Fruit fly (Drosophila melanogaster) whole organism, embryonic: ENCODE measurements around the gene CG42271.
A peak's percentile ranks its signal among the peaks of the same experiment; 100 is the strongest.

Experiments used
- Abd-B ChIP-seq: fragments of 200-800 bp; sonication (Bioruptor generic); optimal IDR thresholded peaks from 2 replicates; lab custom pipeline; 2018; ENCODE audit warnings: missing biosample characterization, mild to moderate bottlenecking, missing genetic modification characterization, moderate library complexity
- CG1024 ChIP-seq: fragments of 200-800 bp; sonication (Bioruptor generic); IDR thresholded peaks from 2 replicates; pipeline ENCODE4 v1.3.6; 2022; ENCODE audit warnings: missing biosample characterization, missing genetic modification characterization
- CG10274 ChIP-seq: fragments of 200-800 bp; sonication (Bioruptor generic); optimal IDR thresholded peaks from 3 replicates; lab custom pipeline; 2017; ENCODE audit warnings: missing biosample characterization, mild to moderate bottlenecking, missing genetic modification characterization
- CG11247 ChIP-seq: fragments of 200-800 bp; sonication (Bioruptor generic); IDR thresholded peaks from 2 replicates; pipeline ENCODE4 v1.3.6; 2022; ENCODE audit warnings: missing biosample characterization, missing genetic modification characterization
- CG14050 ChIP-seq: fragments of 200-800 bp; sonication (Bioruptor generic); IDR thresholded peaks from 3 replicates; pipeline ENCODE4 v1.3.6; 2022; ENCODE audit warnings: missing biosample characterization, missing genetic modification characterization
- CG1792 ChIP-seq: fragments of 200-800 bp; sonication (Bioruptor generic); optimal IDR thresholded peaks from 2 replicates; lab custom pipeline; 2016; ENCODE audit warnings: missing biosample characterization, missing genetic modification characterization
- CG18764 ChIP-seq: fragments of 200-800 bp; sonication (Bioruptor generic); optimal IDR thresholded peaks from 3 replicates; lab custom pipeline; 2016; ENCODE audit warnings: missing biosample characterization, missing genetic modification characterization
- CG30020 ChIP-seq: fragments of 200-800 bp; optimal IDR thresholded peaks from 2 replicates; lab custom pipeline; 2019; ENCODE audit warnings: missing biosample characterization, mild to moderate bottlenecking, missing genetic modification characterization, moderate library complexity
- CG31365 ChIP-seq: fragments of 200-800 bp; sonication (Bioruptor generic); optimal IDR thresholded peaks from 2 replicates; lab custom pipeline; 2018; ENCODE audit warnings: missing biosample characterization, mild to moderate bottlenecking, missing genetic modification characterization
- CG3726 ChIP-seq: fragments of 200-800 bp; sonication (Bioruptor generic); IDR thresholded peaks from 3 replicates; pipeline ENCODE4, ENCODE4 v1.3.6; 2022; ENCODE audit warnings: missing biosample characterization, missing genetic modification characterization
- CG4854 ChIP-seq: fragments of 200-800 bp; sonication (Bioruptor generic); optimal IDR thresholded peaks from 2 replicates; lab custom pipeline; 2016; ENCODE audit warnings: missing biosample characterization, missing genetic modification characterization, inconsistent platforms
- CG6654 ChIP-seq: fragments of 200-800 bp; sonication (Bioruptor generic); optimal IDR thresholded peaks from 2 replicates; lab custom pipeline; 2017; ENCODE audit warnings: missing biosample characterization, mild to moderate bottlenecking, missing genetic modification characterization
- CG7745 ChIP-seq: fragments of 200-800 bp; sonication (Bioruptor generic); optimal IDR thresholded peaks from 2 replicates; lab custom pipeline; 2018; ENCODE audit warnings: missing biosample characterization, mild to moderate bottlenecking, missing genetic modification characterization, moderate library complexity
- CG7786 ChIP-seq: fragments of 200-800 bp; sonication (Bioruptor generic); optimal IDR thresholded peaks from 2 replicates; lab custom pipeline; 2016; ENCODE audit warnings: missing biosample characterization, missing genetic modification characterization
- CG7928 ChIP-seq: fragments of 200-800 bp; sonication (Bioruptor generic); optimal IDR thresholded peaks from 2 replicates; lab custom pipeline; 2017; ENCODE audit warnings: missing biosample characterization, mild to moderate bottlenecking, missing genetic modification characterization
- CG9215 ChIP-seq: fragments of 200-800 bp; sonication (Bioruptor generic); IDR thresholded peaks from 2 replicates; pipeline ENCODE4 v1.3.6; 2022; ENCODE audit warnings: missing biosample characterization, missing genetic modification characterization
- CG9817 ChIP-seq: fragments of 200-800 bp; sonication (Bioruptor generic); optimal IDR thresholded peaks from 2 replicates; lab custom pipeline; 2018; ENCODE audit warnings: missing biosample characterization, mild to moderate bottlenecking, missing genetic modification characterization, moderate library complexity
- Dip2 ChIP-seq: fragments of 200-800 bp; sonication (Bioruptor generic); IDR thresholded peaks from 2 replicates; pipeline ENCODE4 v1.3.6; 2022; ENCODE audit warnings: missing biosample characterization, missing genetic modification characterization
- HHEX ChIP-seq: fragments of 200-800 bp; sonication (Bioruptor generic); optimal IDR thresholded peaks from 3 replicates; lab custom pipeline; 2017; ENCODE audit warnings: missing biosample characterization, mild to moderate bottlenecking, missing genetic modification characterization, missing genetic modification reagents
- Oaz ChIP-seq: fragments of 200-800 bp; sonication (Bioruptor generic); IDR thresholded peaks from 2 replicates; pipeline ENCODE4 v1.3.6; 2022; ENCODE audit warnings: missing biosample characterization, missing genetic modification characterization
- PHDP ChIP-seq: fragments of 200-800 bp; sonication (Bioruptor generic); optimal IDR thresholded peaks from 3 replicates; lab custom pipeline; 2018; ENCODE audit warnings: missing biosample characterization, mild to moderate bottlenecking, missing genetic modification characterization, moderate library complexity
- Poxn ChIP-seq: fragments of 200-800 bp; sonication (Bioruptor generic); IDR thresholded peaks from 2 replicates; pipeline ENCODE4 v1.3.6; 2022; ENCODE audit warnings: missing biosample characterization, missing genetic modification characterization
- Rfx ChIP-seq: fragments of 200-800 bp; sonication (Bioruptor generic); IDR thresholded peaks from 2 replicates; pipeline ENCODE4 v1.3.6; 2022; ENCODE audit warnings: missing biosample characterization, missing genetic modification characterization
- Side ChIP-seq: fragments of 200-800 bp; sonication (Bioruptor generic); optimal IDR thresholded peaks from 2 replicates; lab custom pipeline; 2016; ENCODE audit warnings: missing biosample characterization, missing genetic modification characterization
- Sin3A ChIP-seq: fragments of >200 bp; optimal IDR thresholded peaks from 2 replicates; lab custom pipeline; 2018
- Stat92E ChIP-seq, 3 experiments: fragments of >200 bp in 2 of 3; fragments of 200-800 bp in 1 of 3; sonication (Bioruptor generic) in 1 of 3; optimal IDR thresholded peaks; 2 replicates each; lab custom pipeline; 2017 to 2019; ENCODE audit warnings: missing biosample characterization in 3 of 3, missing genetic modification characterization in 3 of 3, mild to moderate bottlenecking in 1 of 3, moderate library complexity in 1 of 3
- Vsx1 ChIP-seq: fragments of 200-800 bp; sonication (Bioruptor generic); optimal IDR thresholded peaks from 2 replicates; lab custom pipeline; 2017; ENCODE audit warnings: missing biosample characterization, mild to moderate bottlenecking, missing genetic modification characterization, missing genetic modification reagents
- amos ChIP-seq: fragments of 200-800 bp; sonication (Bioruptor generic); IDR thresholded peaks from 2 replicates; pipeline ENCODE4 v1.3.6; 2022; ENCODE audit warnings: missing biosample characterization, missing genetic modification characterization; ENCODE audit not compliant: partially characterized antibody
- btn ChIP-seq: fragments of 200-800 bp; sonication (Bioruptor generic); optimal IDR thresholded peaks from 2 replicates; lab custom pipeline; 2016; ENCODE audit warnings: missing biosample characterization, missing genetic modification characterization
- cad ChIP-seq: fragments of >200 bp; optimal IDR thresholded peaks from 2 replicates; lab custom pipeline; 2017; ENCODE audit warnings: missing biosample characterization, missing genetic modification characterization
- caup ChIP-seq: fragments of 200-800 bp; sonication (Bioruptor generic); optimal IDR thresholded peaks from 3 replicates; lab custom pipeline; 2017; ENCODE audit warnings: missing biosample characterization, mild to moderate bottlenecking, missing genetic modification characterization, moderate library complexity; ENCODE audit not compliant: severe bottlenecking
- chif ChIP-seq, 2 experiments: fragments of 200-800 bp; sonication (Bioruptor generic); optimal IDR thresholded peaks; 3 replicates each; lab custom pipeline; 2016; ENCODE audit warnings: missing biosample characterization in 2 of 2, missing genetic modification characterization in 2 of 2
- chn ChIP-seq: fragments of 200-800 bp; sonication (Bioruptor generic); optimal IDR thresholded peaks from 2 replicates; lab custom pipeline; 2016; ENCODE audit warnings: missing biosample characterization, missing genetic modification characterization
- dmrt99B ChIP-seq: fragments of 200-800 bp; sonication (Bioruptor generic); optimal IDR thresholded peaks from 2 replicates; lab custom pipeline; 2018; ENCODE audit warnings: missing biosample characterization, mild to moderate bottlenecking, missing genetic modification characterization, moderate library complexity
- en ChIP-seq: fragments of 200-800 bp; sonication (Bioruptor generic); optimal IDR thresholded peaks from 2 replicates; lab custom pipeline; 2016; ENCODE audit warnings: missing biosample characterization, missing genetic modification characterization
- eve ChIP-seq, 2 experiments: fragments of >200 bp; optimal IDR thresholded peaks; 2 replicates each; lab custom pipeline; 2017; ENCODE audit warnings: missing biosample characterization in 2 of 2, missing genetic modification characterization in 2 of 2
- gem ChIP-seq: fragments of 200-800 bp; sonication (Bioruptor generic); optimal IDR thresholded peaks from 2 replicates; lab custom pipeline; 2019; ENCODE audit warnings: missing biosample characterization, mild to moderate bottlenecking, missing genetic modification characterization, moderate library complexity
- grn ChIP-seq: fragments of 200-800 bp; sonication (Bioruptor generic); optimal IDR thresholded peaks from 3 replicates; lab custom pipeline; 2017; ENCODE audit warnings: missing biosample characterization, missing genetic modification characterization
- gro ChIP-seq: fragments of 200-800 bp; sonication (Bioruptor generic); optimal IDR thresholded peaks from 2 replicates; lab custom pipeline; 2016; ENCODE audit warnings: missing biosample characterization, missing genetic modification characterization
- jigr1 ChIP-seq: fragments of 200-800 bp; sonication (Bioruptor generic); IDR thresholded peaks from 3 replicates; pipeline ENCODE4 v1.3.6; 2022; ENCODE audit warnings: missing biosample characterization, missing genetic modification characterization
- kni ChIP-seq: fragments of 200-800 bp; sonication (Bioruptor generic); optimal IDR thresholded peaks from 3 replicates; lab custom pipeline; 2017; ENCODE audit warnings: mild to moderate bottlenecking, missing biosample characterization, missing genetic modification reagents, missing genetic modification characterization
- luna ChIP-seq: fragments of 200-800 bp; sonication (Bioruptor generic); optimal IDR thresholded peaks from 2 replicates; lab custom pipeline; 2016; ENCODE audit warnings: missing biosample characterization, missing genetic modification characterization
- nmo ChIP-seq: fragments of 200-800 bp; sonication (Bioruptor generic); optimal IDR thresholded peaks from 2 replicates; lab custom pipeline; 2018; ENCODE audit warnings: missing biosample characterization, mild to moderate bottlenecking, missing genetic modification characterization, moderate library complexity
- otp ChIP-seq: fragments of 200-800 bp; sonication (Bioruptor generic); IDR thresholded peaks from 3 replicates; pipeline ENCODE4, ENCODE4 v1.3.6; 2022; ENCODE audit warnings: missing biosample characterization, missing genetic modification characterization
- pnt ChIP-seq: fragments of 200-800 bp; sonication (Bioruptor generic); optimal IDR thresholded peaks from 3 replicates; lab custom pipeline; 2016; ENCODE audit warnings: missing biosample characterization, missing genetic modification characterization
- ranshi ChIP-seq: fragments of 200-800 bp; sonication (Bioruptor generic); IDR thresholded peaks from 2 replicates; pipeline ENCODE4 v1.3.6; 2022; ENCODE audit warnings: missing biosample characterization, missing genetic modification characterization
- repo ChIP-seq: fragments of 200-800 bp; sonication (Bioruptor generic); optimal IDR thresholded peaks from 2 replicates; lab custom pipeline; 2016; ENCODE audit warnings: missing biosample characterization, missing genetic modification characterization
- row ChIP-seq: fragments of 200-800 bp; sonication (Bioruptor generic); IDR thresholded peaks from 3 replicates; pipeline ENCODE4 v1.3.6; 2022; ENCODE audit warnings: missing biosample characterization, missing genetic modification characterization
- trem ChIP-seq: fragments of 200-800 bp; optimal IDR thresholded peaks from 3 replicates; lab custom pipeline; 2019; ENCODE audit warnings: missing biosample characterization, mild to moderate bottlenecking, missing genetic modification characterization, moderate library complexity
- usp ChIP-seq: fragments of >200 bp; optimal IDR thresholded peaks from 2 replicates; lab custom pipeline; 2017; ENCODE audit warnings: missing biosample characterization, missing genetic modification characterization
- zen ChIP-seq: fragments of 200-800 bp; sonication (Bioruptor generic); optimal IDR thresholded peaks from 3 replicates; lab custom pipeline; 2018; ENCODE audit warnings: missing biosample characterization, mild to moderate bottlenecking, missing genetic modification characterization, moderate library complexity

The CG42271 gene

DNA sequence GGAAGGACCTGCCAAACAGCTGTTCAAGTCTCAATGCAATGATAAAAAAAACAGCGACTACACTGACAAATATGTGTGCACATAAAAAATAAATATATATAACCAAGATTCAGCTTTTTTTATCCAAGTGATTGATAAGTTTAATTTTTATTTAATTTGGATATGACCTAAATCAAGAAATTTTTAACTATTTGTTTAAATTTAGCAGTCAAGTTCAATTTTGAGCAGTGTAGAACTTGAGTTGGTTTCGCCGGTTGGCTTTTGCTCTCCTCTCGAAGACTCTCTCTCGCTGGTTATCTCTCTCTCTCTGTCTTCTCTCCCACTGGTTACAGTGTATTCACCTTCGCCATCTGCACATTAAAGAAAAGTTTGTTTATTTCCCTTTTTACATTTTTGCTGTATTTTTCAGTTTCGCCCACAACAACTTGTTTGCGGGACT lies 15.8 kb downstream of the CG42271 start (continued):
- TF ChIP-seq Stat92E (GFP tag; optimal IDR thresholded peaks at IDR 0.05; lab: Kevin White, UChicago) = peak in 1 of 3 experiments; percentile 8
- TF ChIP-seq nmo (GFP tag; lab: Kevin White, UChicago) = peak; percentile 90
- peak; percentile 41 for TF ChIP-seq CG7928 (GFP tag; lab: Kevin White, UChicago)
- 0 out of 3 replicates have a peak, but pooled peaks have one; percentile 44 for TF ChIP-seq jigr1
- TF ChIP-seq Abd-B (GFP tag; lab: Kevin White, UChicago) = peak; percentile 82
- TF ChIP-seq btn (GFP tag; lab: Kevin White, UChicago) = peak; percentile 34
- peak; percentile 73 for TF ChIP-seq pnt (GFP tag; lab: Kevin White, UChicago)
- peak; percentile 72 for TF ChIP-seq CG1024 (GFP tag; lab: Robert Waterston, UW)
- peak; percentile 95 for TF ChIP-seq gem (tag; lab: Kevin White, UChicago)
- peak; percentile 45 for TF ChIP-seq en
- TF ChIP-seq CG31365 (tag; lab: Kevin White, UChicago) = peak; percentile 32
- TF ChIP-seq otp (GFP tag; lab: Robert Waterston, UW) = peak; percentile 78; the same call in 2 of the 3 replicates
- peak; percentile 84 for TF ChIP-seq zen (tag; lab: Kevin White, UChicago)
- TF ChIP-seq Oaz (GFP tag; lab: Robert Waterston, UW) = peak; percentile 62
- TF ChIP-seq luna (GFP tag; lab: Kevin White, UChicago) = peak; percentile 19
- TF ChIP-seq CG9215 = peak; percentile 81
- TF ChIP-seq chif (GFP tag; optimal IDR thresholded peaks at IDR 0.05; lab: Kevin White, UChicago) = peak; percentile 73 to 81
- TF ChIP-seq gro (GFP tag; lab: Kevin White, UChicago) = no peak
- TF ChIP-seq cad = no peak
- peak; percentile 85 for TF ChIP-seq caup (GFP tag; lab: Kevin White, UChicago)
- TF ChIP-seq grn (GFP tag; lab: Kevin White, UChicago) = peak; percentile 33
- peak; percentile 79 for TF ChIP-seq CG14050 (GFP tag; lab: Robert Waterston, UW)
- peak; percentile 53 for TF ChIP-seq CG10274 (GFP tag; lab: Kevin White, UChicago)
- TF ChIP-seq dmrt99B (tag; lab: Kevin White, UChicago) = peak; percentile 92
- peak; percentile 68 for TF ChIP-seq Side
- peak; percentile 73 for TF ChIP-seq CG18764 (GFP tag; lab: Kevin White, UChicago)
- TF ChIP-seq Vsx1 (GFP tag; lab: Kevin White, UChicago) = peak; percentile 58
- TF ChIP-seq PHDP (tag; lab: Kevin White, UChicago) = peak; percentile 93
- peak; percentile 57 for TF ChIP-seq CG4854 (GFP tag; lab: Kevin White, UChicago)
- TF ChIP-seq amos = no peak
- TF ChIP-seq CG9817 (tag; lab: Kevin White, UChicago) = peak; percentile 80
- peak; percentile 82 for TF ChIP-seq trem (tag; lab: Kevin White, UChicago)
- peak; percentile 51 for TF ChIP-seq CG30020 (tag; lab: Kevin White, UChicago)
- peak; percentile 35 for TF ChIP-seq repo (GFP tag; lab: Kevin White, UChicago)
- no peak for TF ChIP-seq CG7745 (tag; lab: Kevin White, UChicago)
- peak; percentile 49 for TF ChIP-seq CG1792
- TF ChIP-seq chn = peak; percentile 55
- TF ChIP-seq row (GFP tag; lab: Robert Waterston, UW) = peak; percentile 89
- peak; percentile 81 for TF ChIP-seq HHEX (GFP tag; lab: Kevin White, UChicago)
- TF ChIP-seq ranshi (GFP tag; lab: Robert Waterston, UW) = peak; percentile 91
- TF ChIP-seq CG7786 (GFP tag; lab: Kevin White, UChicago) = peak; percentile 59
- TF ChIP-seq Poxn (GFP tag; lab: Robert Waterston, UW) = peak; percentile 58; the same call in 1 of the 2 replicates
- no peak for TF ChIP-seq eve (GFP tag; optimal IDR thresholded peaks at IDR 0.05; lab: Kevin White, UChicago)
- peak; percentile 45 for TF ChIP-seq CG6654 (GFP tag; lab: Kevin White, UChicago)
- TF ChIP-seq CG3726 = peak; percentile 77; the same call in 2 of the 3 replicates
- no peak for TF ChIP-seq Dip2 (GFP tag; lab: Robert Waterston, UW)
- no peak for TF ChIP-seq kni
- TF ChIP-seq Sin3A (lab: Kevin White, UChicago) = no peak
- peak; percentile 79 for TF ChIP-seq CG11247 (GFP tag; lab: Robert Waterston, UW)
- TF ChIP-seq Rfx (GFP tag; lab: Robert Waterston, UW) = peak; percentile 92
- TF ChIP-seq usp (GFP tag; lab: Kevin White, UChicago) = no peak
